Worm (Caenorhabditis elegans): Measurements from ENCODE around the gene str-146.
A peak's percentile ranks its signal among the peaks of the same experiment; 100 is the strongest.

The str-146 gene

DNA sequence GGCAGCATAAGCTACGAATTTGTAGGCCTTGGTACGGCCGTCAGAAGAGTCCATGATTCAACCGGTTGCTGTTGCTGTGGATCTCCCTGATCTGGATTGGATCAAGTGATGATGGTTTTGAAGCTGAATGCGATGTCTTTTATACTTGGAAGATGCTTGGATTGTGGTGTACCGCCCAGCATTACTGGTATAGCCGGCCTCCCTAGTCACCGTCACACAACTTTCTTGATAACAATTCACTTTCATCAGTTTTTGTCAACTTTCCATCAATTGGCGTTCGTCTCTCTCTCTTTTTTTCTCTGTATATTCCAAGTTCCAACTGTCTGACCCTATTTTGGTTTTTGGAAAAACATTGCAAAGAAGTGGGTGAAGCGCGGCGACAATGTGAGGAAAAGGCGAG lies 44.5 kb downstream of the str-146 start, which contains the start of gene col-43:
Gene col-43 (minus strand): TSS at position 101 of the 400 bp plus-strand sequence.
- no peak for TF ChIP-seq lin-15B (tag; optimal IDR thresholded peaks at IDR 0.05)

DNA sequence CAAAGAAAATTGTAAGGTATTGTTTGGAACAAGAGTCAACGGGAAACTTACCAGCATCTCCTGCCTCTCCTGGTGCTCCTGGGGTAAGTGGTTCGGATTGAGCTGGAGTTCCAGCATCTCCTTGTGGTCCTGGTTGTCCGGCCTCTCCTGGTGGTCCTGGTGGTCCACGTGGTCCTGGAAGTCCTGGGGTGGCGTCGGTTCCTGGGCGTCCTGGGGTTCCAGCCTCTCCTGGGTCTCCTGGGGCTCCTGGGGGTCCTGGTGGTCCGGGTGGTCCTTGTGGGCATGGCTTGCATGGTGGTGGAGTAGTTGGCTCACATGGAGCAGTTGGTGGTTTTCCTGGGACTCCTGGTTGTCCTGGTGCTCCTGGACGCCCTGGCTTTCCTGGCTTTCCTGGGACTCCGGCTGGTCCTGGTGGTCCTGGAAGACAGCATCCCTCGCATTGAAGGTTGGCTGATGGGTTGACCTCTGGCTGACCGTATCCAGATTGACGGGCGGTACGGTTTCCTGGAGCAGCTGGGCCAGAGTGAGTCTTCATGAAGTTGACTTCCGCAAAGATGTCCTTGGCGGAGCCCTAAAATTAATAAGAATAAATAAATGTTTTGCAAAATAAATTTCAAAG lies 45.1 kb downstream of the str-146 start:
- TF ChIP-seq elt-2 (tag; optimal IDR thresholded peaks at IDR 0.05) (no peak), pha-4 (tag; optimal IDR thresholded peaks at IDR 0.05) (no peak), nhr-67 (tag; optimal IDR thresholded peaks at IDR 0.05) (no peak), ama-1 (optimal IDR thresholded peaks at IDR 0.05) (no peak), fkh-10 (GFP tag; optimal IDR thresholded peaks at IDR 0.05) (no peak), ztf-4 (tag; optimal IDR thresholded peaks at IDR 0.05) (no peak), zag-1 (tag; optimal IDR thresholded peaks at IDR 0.05) (no peak), fos-1 (tag; optimal IDR thresholded peaks at IDR 0.05) (no peak), unc-62 (GFP tag; optimal IDR thresholded peaks at IDR 0.05) (no peak), nhr-12 (tag; optimal IDR thresholded peaks at IDR 0.05) (no peak), nhr-76 (tag; optimal IDR thresholded peaks at IDR 0.05) (no peak), sea-2 (GFP tag; optimal IDR thresholded peaks at IDR 0.05) (no peak), mml-1 (tag; optimal IDR thresholded peaks at IDR 0.05) (no peak), tbx-2 (tag; optimal IDR thresholded peaks at IDR 0.05) (no peak), nhr-25 (tag; optimal IDR thresholded peaks at IDR 0.05) (no peak), unc-39 (tag; optimal IDR thresholded peaks at IDR 0.05) (no peak), lsy-12 (tag; optimal IDR thresholded peaks at IDR 0.05) (no peak), hmg-11 (tag; optimal IDR thresholded peaks at IDR 0.05) (no peak)

ce11 chrV:8046706-8047105 lies 48.6 kb downstream of the str-146 start, which contains the start of gene ZC513.3:
Gene ZC513.3, plus strand, starts transcription at chrV:8047006.
- no peak for TF ChIP-seq elt-3 (tag; optimal IDR thresholded peaks at IDR 0.05)
- TF ChIP-seq egl-27 (tag; optimal IDR thresholded peaks at IDR 0.05): no peak
- TF ChIP-seq lin-15B (tag; optimal IDR thresholded peaks at IDR 0.05): no peak
- TF ChIP-seq ztf-11 (tag; optimal IDR thresholded peaks at IDR 0.05): no peak
- no peak for TF ChIP-seq lin-39 (tag; optimal IDR thresholded peaks at IDR 0.05)
- TF ChIP-seq ama-1 (optimal IDR thresholded peaks at IDR 0.05): no peak
- no peak for TF ChIP-seq mml-1 (tag; optimal IDR thresholded peaks at IDR 0.05)
- no peak for TF ChIP-seq nfya-1 (tag; optimal IDR thresholded peaks at IDR 0.05; ENCODE audit: insufficient read depth)
- TF ChIP-seq hmg-11 (tag; optimal IDR thresholded peaks at IDR 0.05): no peak
- no peak for TF ChIP-seq sea-2 (GFP tag; optimal IDR thresholded peaks at IDR 0.05)
- TF ChIP-seq nhr-76 (tag; optimal IDR thresholded peaks at IDR 0.05): no peak
- no peak for TF ChIP-seq nhr-77 (tag; optimal IDR thresholded peaks at IDR 0.05)
- TF ChIP-seq lsy-12 (tag; optimal IDR thresholded peaks at IDR 0.05): no peak
- TF ChIP-seq eor-1 (tag; optimal IDR thresholded peaks at IDR 0.05): no peak
- TF ChIP-seq ceh-16 (tag; optimal IDR thresholded peaks at IDR 0.05): no peak
- TF ChIP-seq jun-1 (tag; optimal IDR thresholded peaks at IDR 0.05): no peak
- no peak for TF ChIP-seq elt-2 (tag; optimal IDR thresholded peaks at IDR 0.05)

DNA sequence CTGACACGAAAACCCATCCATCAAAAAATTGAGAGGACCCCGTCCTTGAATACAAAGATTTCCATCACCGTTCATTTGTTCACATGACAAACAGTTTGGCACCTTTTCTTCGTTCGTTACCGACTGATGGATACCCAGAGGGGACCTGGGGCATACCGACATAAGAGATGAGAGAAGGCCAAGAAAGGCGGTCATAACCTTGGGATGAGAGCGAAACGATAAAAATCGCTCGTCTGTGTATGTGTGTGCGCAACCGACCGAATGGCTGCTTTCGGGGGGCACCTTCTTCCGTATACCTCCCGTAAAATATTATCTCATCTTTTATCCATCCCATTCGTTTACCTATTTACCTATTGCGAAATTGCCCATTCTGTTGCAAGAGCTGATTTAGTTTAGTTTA lies 50.3 kb downstream of the str-146 start:
- TF ChIP-seq ceh-9 (tag; optimal IDR thresholded peaks at IDR 0.05) (no peak), nhr-43 (tag; optimal IDR thresholded peaks at IDR 0.05; ENCODE audit: poor library complexity, severe bottlenecking) (no peak), egl-27 (tag; optimal IDR thresholded peaks at IDR 0.05) (no peak), aly-2 (tag; optimal IDR thresholded peaks at IDR 0.05) (no peak), ztf-11 (tag; optimal IDR thresholded peaks at IDR 0.05) (no peak), nhr-11 (tag; optimal IDR thresholded peaks at IDR 0.05) (no peak), lsy-12 (tag; optimal IDR thresholded peaks at IDR 0.05) (no peak), pqm-1 (tag; optimal IDR thresholded peaks at IDR 0.05) (no peak), ztf-4 (tag; optimal IDR thresholded peaks at IDR 0.05) (no peak), lin-39 (tag; optimal IDR thresholded peaks at IDR 0.05) (no peak), nhr-237 (tag; optimal IDR thresholded peaks at IDR 0.05) (no peak), elt-2 (tag; optimal IDR thresholded peaks at IDR 0.05) (no peak), elt-1 (tag; optimal IDR thresholded peaks at IDR 0.05) (peak; percentile 35), nhr-25 (tag; optimal IDR thresholded peaks at IDR 0.05) (peak; percentile 66), lin-15B (tag; optimal IDR thresholded peaks at IDR 0.05) (no peak), elt-3 (tag; optimal IDR thresholded peaks at IDR 0.05) (no peak), eor-1 (tag; optimal IDR thresholded peaks at IDR 0.05) (no peak), nhr-23 (tag; optimal IDR thresholded peaks at IDR 0.05) (peak; percentile 45), daf-12 (tag; optimal IDR thresholded peaks at IDR 0.05) (no peak), ama-1 (optimal IDR thresholded peaks at IDR 0.05) (no peak), unc-39 (tag; optimal IDR thresholded peaks at IDR 0.05) (no peak), nhr-67 (tag; optimal IDR thresholded peaks at IDR 0.05) (no peak)

Data from whole organism, L3 larva.